Fruit fly (Drosophila melanogaster) whole organism, embryonic: ENCODE data around the gene CG12253.

Experiments
- Atf-2 ChIP-seq: fragments of 200-800 bp; sonication (Bioruptor generic); optimal IDR thresholded peaks from 2 replicates; lab custom pipeline; 2016; ENCODE audit warnings: missing biosample characterization, missing genetic modification characterization
- Blimp-1 ChIP-seq: fragments of 200-800 bp; sonication (Bioruptor generic); optimal IDR thresholded peaks from 3 replicates; lab custom pipeline; 2018; ENCODE audit warnings: missing biosample characterization, missing genetic modification characterization, mild to moderate bottlenecking, moderate library complexity, missing genetic modification reagents
- CG10147 ChIP-seq: fragments of 200-800 bp; sonication (Bioruptor generic); optimal IDR thresholded peaks from 2 replicates; lab custom pipeline; 2019; ENCODE audit warnings: missing biosample characterization, mild to moderate bottlenecking, missing genetic modification characterization, moderate library complexity
- CG14050 ChIP-seq: fragments of 200-800 bp; sonication (Bioruptor generic); IDR thresholded peaks from 3 replicates; pipeline ENCODE4 v1.3.6; 2022; ENCODE audit warnings: missing biosample characterization, missing genetic modification characterization
- CG14710 ChIP-seq: fragments of 200-800 bp; sonication (Bioruptor generic); optimal IDR thresholded peaks from 3 replicates; lab custom pipeline; 2019; ENCODE audit warnings: missing biosample characterization, mild to moderate bottlenecking, missing genetic modification characterization, moderate library complexity
- CG14860 ChIP-seq: fragments of 200-800 bp; sonication (Bioruptor generic); IDR thresholded peaks from 3 replicates; pipeline ENCODE4 v1.3.6; 2022; ENCODE audit warnings: missing biosample characterization, missing genetic modification characterization; ENCODE audit not compliant: partially characterized antibody
- CG17361 ChIP-seq: fragments of 200-800 bp; sonication (Bioruptor generic); IDR thresholded peaks from 3 replicates; pipeline ENCODE4 v1.3.6; 2022; ENCODE audit warnings: missing biosample characterization, missing genetic modification characterization
- CG1792 ChIP-seq: fragments of 200-800 bp; sonication (Bioruptor generic); optimal IDR thresholded peaks from 2 replicates; lab custom pipeline; 2016; ENCODE audit warnings: missing biosample characterization, missing genetic modification characterization
- CG18764 ChIP-seq: fragments of 200-800 bp; sonication (Bioruptor generic); optimal IDR thresholded peaks from 3 replicates; lab custom pipeline; 2016; ENCODE audit warnings: missing biosample characterization, missing genetic modification characterization
- CG32767 ChIP-seq: fragments of 200-800 bp; sonication (Bioruptor generic); IDR thresholded peaks from 2 replicates; pipeline ENCODE4 v1.3.6; 2022; ENCODE audit warnings: missing biosample characterization, missing genetic modification characterization
- CG33213 ChIP-seq: fragments of 200-800 bp; sonication (Bioruptor generic); optimal IDR thresholded peaks from 3 replicates; lab custom pipeline; 2016; ENCODE audit warnings: missing biosample characterization, missing genetic modification characterization
- CG34376 ChIP-seq: fragments of 200-800 bp; sonication (Bioruptor generic); optimal IDR thresholded peaks from 2 replicates; lab custom pipeline; 2018; ENCODE audit warnings: missing biosample characterization, mild to moderate bottlenecking, missing genetic modification characterization
- CG4282 ChIP-seq: fragments of 200-800 bp; sonication (Bioruptor generic); optimal IDR thresholded peaks from 2 replicates; lab custom pipeline; 2016; ENCODE audit warnings: missing biosample characterization, missing genetic modification characterization
- CG5245 ChIP-seq: fragments of 200-800 bp; sonication (Bioruptor generic); optimal IDR thresholded peaks from 3 replicates; lab custom pipeline; 2016; ENCODE audit warnings: missing biosample characterization, missing genetic modification characterization
- CG6254 ChIP-seq: fragments of 200-800 bp; sonication (Bioruptor generic); optimal IDR thresholded peaks from 3 replicates; lab custom pipeline; 2017; ENCODE audit warnings: mild to moderate bottlenecking, missing biosample characterization, missing genetic modification reagents, missing genetic modification characterization
- CG6272 ChIP-seq: fragments of 200-800 bp; sonication (Bioruptor generic); IDR thresholded peaks from 2 replicates; pipeline ENCODE4 v1.3.6; 2022; ENCODE audit warnings: missing biosample characterization, missing genetic modification characterization
- Camta ChIP-seq: fragments of 200-800 bp; sonication (Bioruptor generic); optimal IDR thresholded peaks from 2 replicates; lab custom pipeline; 2016; ENCODE audit warnings: missing biosample characterization, missing genetic modification characterization
- Deaf1 ChIP-seq: fragments of 200-800 bp; optimal IDR thresholded peaks from 3 replicates; lab custom pipeline; 2019; ENCODE audit warnings: missing biosample characterization, mild to moderate bottlenecking, missing genetic modification characterization, moderate library complexity
- Doc2 ChIP-seq: fragments of 200-800 bp; sonication (Bioruptor generic); IDR thresholded peaks from 2 replicates; pipeline ENCODE4 v1.3.6; 2022; ENCODE audit warnings: missing biosample characterization, missing genetic modification characterization
- Dp ChIP-seq: fragments of 200-800 bp; sonication (Bioruptor generic); optimal IDR thresholded peaks from 2 replicates; lab custom pipeline; 2018; ENCODE audit warnings: missing biosample characterization, mild to moderate bottlenecking, missing genetic modification characterization, moderate library complexity
- Ets65A ChIP-seq: fragments of 200-800 bp; sonication (Bioruptor generic); peaks from one replicate; lab custom pipeline; 2016; ENCODE audit warnings: missing biosample characterization, missing genetic modification characterization
- GATAe ChIP-seq: fragments of 200-800 bp; sonication (Bioruptor generic); conservative IDR thresholded peaks from 2 replicates; pipeline ENCODE4 v1.3.6; 2022; ENCODE audit warnings: missing biosample characterization, missing genetic modification characterization
- HLH54F ChIP-seq: fragments of 200-800 bp; sonication (Bioruptor generic); optimal IDR thresholded peaks from 3 replicates; lab custom pipeline; 2016; ENCODE audit warnings: missing biosample characterization, missing genetic modification characterization
- Hr78 ChIP-seq, 2 experiments: fragments of 200-800 bp in 1 of 2; fragments of >200 bp in 1 of 2; sonication (Bioruptor generic) in 1 of 2; optimal IDR thresholded peaks; 2 replicates each; lab custom pipeline; 2017 to 2019; ENCODE audit warnings: missing biosample characterization in 2 of 2, missing genetic modification characterization in 2 of 2, mild to moderate bottlenecking in 1 of 2, moderate library complexity in 1 of 2
- Hsf ChIP-seq: fragments of 200-800 bp; sonication (Bioruptor generic); optimal IDR thresholded peaks from 3 replicates; lab custom pipeline; 2016; ENCODE audit warnings: missing biosample characterization, missing genetic modification characterization
- Opbp ChIP-seq: fragments of 200-800 bp; sonication (Bioruptor generic); IDR thresholded peaks from 3 replicates; pipeline ENCODE4 v1.3.6; 2022; ENCODE audit warnings: missing biosample characterization, missing genetic modification characterization; ENCODE audit not compliant: partially characterized antibody
- Sry-β ChIP-seq: fragments of 200-800 bp; sonication (Bioruptor generic); optimal IDR thresholded peaks from 2 replicates; lab custom pipeline; 2018; ENCODE audit warnings: missing biosample characterization, mild to moderate bottlenecking, missing genetic modification characterization, moderate library complexity
- Taf1 ChIP-seq: fragments of 200-800 bp; sonication (Bioruptor generic); IDR thresholded peaks from 2 replicates; pipeline ENCODE4 v1.3.6; 2022; ENCODE audit warnings: missing biosample characterization, missing genetic modification characterization
- aop ChIP-seq: fragments of 200-800 bp; sonication (Bioruptor generic); IDR thresholded peaks from 2 replicates; pipeline ENCODE4 v1.3.6; 2022; ENCODE audit warnings: missing biosample characterization, missing genetic modification characterization
- ara ChIP-seq: fragments of 200-800 bp; sonication (Bioruptor generic); IDR thresholded peaks from 2 replicates; pipeline ENCODE4 v1.3.6; 2022; ENCODE audit warnings: missing biosample characterization, missing genetic modification characterization
- cas ChIP-seq: fragments of 200-800 bp; sonication (Bioruptor generic); IDR thresholded peaks from 2 replicates; pipeline ENCODE4 v1.3.6; 2022; ENCODE audit warnings: missing biosample characterization, missing genetic modification characterization
- dan ChIP-seq: fragments of 200-800 bp; sonication (Bioruptor generic); IDR thresholded peaks from 2 replicates; pipeline ENCODE4 v1.3.6; 2022; ENCODE audit warnings: missing biosample characterization, missing genetic modification characterization
- dm ChIP-seq: fragments of 200-800 bp; sonication (Bioruptor generic); optimal IDR thresholded peaks from 3 replicates; lab custom pipeline; 2016; ENCODE audit warnings: missing biosample characterization, missing genetic modification characterization
- dysf ChIP-seq: fragments of 200-800 bp; sonication (Bioruptor generic); IDR thresholded peaks from 3 replicates; pipeline ENCODE4 v1.3.6; 2022; ENCODE audit warnings: missing biosample characterization, missing genetic modification characterization
- gfzf ChIP-seq: fragments of 200-800 bp; sonication (Bioruptor generic); optimal IDR thresholded peaks from 2 replicates; lab custom pipeline; 2016; ENCODE audit warnings: missing biosample characterization, mild to moderate bottlenecking, missing genetic modification characterization, moderate library complexity
- gsb ChIP-seq: fragments of 200-800 bp; sonication (Bioruptor generic); IDR thresholded peaks from 2 replicates; pipeline ENCODE4 v1.3.6; 2022; ENCODE audit warnings: missing biosample characterization, missing genetic modification characterization
- gt ChIP-seq: fragments of 200-800 bp; sonication (Bioruptor generic); IDR thresholded peaks from 2 replicates; pipeline ENCODE4 v1.3.6; 2022; ENCODE audit warnings: missing biosample characterization, missing genetic modification characterization
- h ChIP-seq: fragments of >200 bp; optimal IDR thresholded peaks from 2 replicates; lab custom pipeline; 2017
- hb ChIP-seq: fragments of 200-800 bp; sonication (Bioruptor generic); IDR thresholded peaks from 3 replicates; pipeline ENCODE4 v1.3.6; 2022; ENCODE audit warnings: missing biosample characterization, missing genetic modification characterization; ENCODE audit not compliant: partially characterized antibody
- hbn ChIP-seq: fragments of 200-800 bp; sonication (Bioruptor generic); IDR thresholded peaks from 2 replicates; pipeline ENCODE4 v1.3.6; 2022; ENCODE audit warnings: missing biosample characterization, missing genetic modification characterization; ENCODE audit not compliant: partially characterized antibody
- jumu ChIP-seq: fragments of 200-800 bp; sonication (Bioruptor generic); optimal IDR thresholded peaks from 3 replicates; lab custom pipeline; 2016; ENCODE audit warnings: missing biosample characterization, missing genetic modification characterization
- kay ChIP-seq: fragments of 200-800 bp; sonication (Bioruptor generic); optimal IDR thresholded peaks from 2 replicates; lab custom pipeline; 2016; ENCODE audit warnings: missing biosample characterization, missing genetic modification characterization
- lab ChIP-seq: fragments of 200-800 bp; sonication (Bioruptor generic); optimal IDR thresholded peaks from 3 replicates; lab custom pipeline; 2017; ENCODE audit warnings: missing biosample characterization, missing genetic modification characterization, mild to moderate bottlenecking, moderate library complexity, missing genetic modification reagents
- lov ChIP-seq, 2 experiments: fragments of 200-800 bp in 1 of 2; fragments of >200 bp in 1 of 2; sonication (Bioruptor generic) in 1 of 2; IDR thresholded peaks in 1 of 2; optimal IDR thresholded peaks in 1 of 2; 2 replicates in 1 of 2; 3 replicates in 1 of 2; pipeline versions ENCODE4 v1.3.6 to Lab custom; 2017 to 2022; ENCODE audit warnings: missing biosample characterization in 1 of 2, missing genetic modification characterization in 1 of 2
- shn ChIP-seq: fragments of 200-800 bp; sonication (Bioruptor generic); optimal IDR thresholded peaks from 3 replicates; lab custom pipeline; 2016; ENCODE audit warnings: missing biosample characterization, missing genetic modification characterization
- sima ChIP-seq: fragments of 200-800 bp; sonication (Bioruptor generic); optimal IDR thresholded peaks from 2 replicates; lab custom pipeline; 2016; ENCODE audit warnings: missing biosample characterization, missing genetic modification characterization
- stc ChIP-seq: fragments of 200-800 bp; sonication (Bioruptor generic); IDR thresholded peaks from 2 replicates; pipeline ENCODE4 v1.3.6; 2022; ENCODE audit warnings: missing biosample characterization, missing genetic modification characterization
- trem ChIP-seq: fragments of 200-800 bp; optimal IDR thresholded peaks from 3 replicates; lab custom pipeline; 2019; ENCODE audit warnings: missing biosample characterization, mild to moderate bottlenecking, missing genetic modification characterization, moderate library complexity
- wek ChIP-seq: fragments of 200-800 bp; sonication (Bioruptor generic); optimal IDR thresholded peaks from 3 replicates; lab custom pipeline; 2018; ENCODE audit warnings: missing biosample characterization, mild to moderate bottlenecking, missing genetic modification characterization, moderate library complexity
- yki ChIP-seq: fragments of >200 bp; optimal IDR thresholded peaks from 3 replicates; lab custom pipeline; 2018

The CG12253 gene

dm6 chr2L:11003925-11004673 lies 16.5 kb downstream of the CG12253 start, which contains the start of gene RpL9 (continued):
- TF ChIP-seq Blimp-1 (GFP tag; lab: Kevin White, UChicago): no peak
- peak; percentile 70 for TF ChIP-seq Camta
- TF ChIP-seq Deaf1: no peak
- TF ChIP-seq wek (GFP tag; lab: Kevin White, UChicago): peak; percentile 85
- TF ChIP-seq hb (GFP tag; lab: Robert Waterston, UW): no peak
- peak; percentile 75 for TF ChIP-seq CG33213 (GFP tag; lab: Kevin White, UChicago)
- peak; percentile 46; the same call in 1 of the 2 replicates for TF ChIP-seq gsb
- TF ChIP-seq dan (GFP tag; lab: Robert Waterston, UW): no peak
- TF ChIP-seq jumu (GFP tag; lab: Kevin White, UChicago): no peak
- TF ChIP-seq Opbp (GFP tag; lab: Robert Waterston, UW): no peak
- peak; percentile 38 for TF ChIP-seq Sry-β (GFP tag; lab: Kevin White, UChicago)
- TF ChIP-seq trem (tag; lab: Kevin White, UChicago): peak; percentile 39
- no peak for TF ChIP-seq CG10147 (GFP tag; lab: Kevin White, UChicago)
- TF ChIP-seq lab (GFP tag; lab: Kevin White, UChicago): no peak
- peak; percentile 25; the same call in 1 of the 2 replicates for TF ChIP-seq cas
- TF ChIP-seq ara (GFP tag; lab: Robert Waterston, UW): peak; percentile 68; the same call in 1 of the 2 replicates
- TF ChIP-seq CG6254 (GFP tag; lab: Kevin White, UChicago): peak; percentile 58
- peak; percentile 32 for TF ChIP-seq HLH54F
- peak; percentile 92 for TF ChIP-seq CG34376 (GFP tag; lab: Kevin White, UChicago)
- no peak for TF ChIP-seq aop (GFP tag; lab: Robert Waterston, UW)
- no peak for TF ChIP-seq kay
- no peak for TF ChIP-seq CG4282
- TF ChIP-seq dysf (GFP tag; lab: Robert Waterston, UW): no peak; the same call in 2 of the 3 replicates
- peak; percentile 25 for TF ChIP-seq shn (GFP tag; lab: Kevin White, UChicago)
- no peak for TF ChIP-seq CG14860 (GFP tag; lab: Robert Waterston, UW)
- TF ChIP-seq GATAe (GFP tag; lab: Robert Waterston, UW): no peak
- no peak for TF ChIP-seq lov (optimal IDR thresholded peaks at IDR 0.05; lab: Kevin White, UChicago)
- TF ChIP-seq lov (GFP tag; IDR thresholded peaks at IDR 0.05; lab: Robert Waterston, UW): no peak; the same call in 1 of the 3 replicates
- TF ChIP-seq Atf-2 (GFP tag; lab: Kevin White, UChicago): peak; percentile 75
- TF ChIP-seq stc (GFP tag; lab: Robert Waterston, UW): peak; percentile 67
- TF ChIP-seq yki (lab: Kevin White, UChicago): no peak
- TF ChIP-seq CG17361: peak; percentile 50; the same call in 2 of the 3 replicates
- TF ChIP-seq CG14710 (tag; lab: Kevin White, UChicago): peak; percentile 56
- no peak for TF ChIP-seq h (lab: Kevin White, UChicago)
- TF ChIP-seq CG5245 (GFP tag; lab: Kevin White, UChicago): peak; percentile 20
- peak; percentile 90 for TF ChIP-seq dm (GFP tag; lab: Kevin White, UChicago)
- TF ChIP-seq CG32767 (GFP tag; lab: Robert Waterston, UW): no peak
- no peak for TF ChIP-seq Hr78 (GFP tag; optimal IDR thresholded peaks at IDR 0.05; lab: Kevin White, UChicago)
- no peak for TF ChIP-seq Doc2
- peak; percentile 52 for TF ChIP-seq Hsf (GFP tag; lab: Kevin White, UChicago)
- TF ChIP-seq CG6272 (GFP tag; lab: Robert Waterston, UW): no peak
- no peak for TF ChIP-seq hbn (GFP tag; lab: Robert Waterston, UW)
- TF ChIP-seq gt (GFP tag; lab: Robert Waterston, UW): no peak
- peak; percentile 19 for TF ChIP-seq Dp (GFP tag; lab: Kevin White, UChicago)
- peak; percentile 72 for TF ChIP-seq gfzf
- peak; percentile 9 for TF ChIP-seq sima
- no peak; the same call in 1 of the 3 replicates for TF ChIP-seq CG14050 (GFP tag; lab: Robert Waterston, UW)
- TF ChIP-seq Ets65A (GFP tag; lab: Kevin White, UChicago): peak; percentile 94
- peak; percentile 45 for TF ChIP-seq CG1792 (GFP tag; lab: Kevin White, UChicago)
- TF ChIP-seq CG18764: peak; percentile 34
- 0 out of 2 replicates have a peak, but pooled peaks have one; percentile 10 for TF ChIP-seq Taf1 (GFP tag; lab: Robert Waterston, UW)
